Worm (Caenorhabditis elegans): ENCODE results near the gene ufm-1.

The ufm-1 gene

ce11 chrIII:7824041-7824440, 34.7 kb upstream of the ufm-1 start:
- TF ChIP-seq Y105C5A.15 (GFP tag; IDR thresholded peaks at IDR 0.05) (0 out of 2 replicates have a peak, but pooled peaks have one; percentile 4), daf-19 (GFP tag; conservative IDR thresholded peaks at IDR 0.05) (peak; percentile 48; the same call in 1 of the 2 replicates), ceh-20 (GFP tag; IDR thresholded peaks at IDR 0.05) (no peak), ctbp-1 (GFP tag; IDR thresholded peaks at IDR 0.05) (no peak), egl-43 (GFP tag; IDR thresholded peaks at IDR 0.05) (0 out of 2 replicates have a peak, but pooled peaks have one; percentile 11), aha-1 (tag) (peak; percentile 15)

- TF ChIP-seq T20F7.1 (GFP tag; optimal IDR thresholded peaks at IDR 0.05) = no peak
- TF ChIP-seq lsy-2 (tag; optimal IDR thresholded peaks at IDR 0.05) = peak in 1 of 2 experiments; percentile 65
- no peak for TF ChIP-seq ZK546.5 (tag; optimal IDR thresholded peaks at IDR 0.05)
- TF ChIP-seq hlh-30 (tag; optimal IDR thresholded peaks at IDR 0.05; ENCODE audit: insufficient read depth) = peak; percentile 41
- TF ChIP-seq dmd-8 (GFP tag; IDR thresholded peaks at IDR 0.05) = no peak
- peak; percentile 11 for TF ChIP-seq dve-1 (tag; optimal IDR thresholded peaks at IDR 0.05; ENCODE audit: insufficient read depth)
- no peak for TF ChIP-seq mep-1 (tag; optimal IDR thresholded peaks at IDR 0.05)
- no peak for TF ChIP-seq aly-2 (tag; optimal IDR thresholded peaks at IDR 0.05)
- TF ChIP-seq ama-1 (optimal IDR thresholded peaks at IDR 0.05) = peak; percentile 14
- TF ChIP-seq snpc-1.2 (GFP tag; IDR thresholded peaks at IDR 0.05) = no peak
- TF ChIP-seq lin-13 (GFP tag; optimal IDR thresholded peaks at IDR 0.05) = no peak
- TF ChIP-seq unc-62 (GFP tag; optimal IDR thresholded peaks at IDR 0.05 in 1 of 2) = no peak
- TF ChIP-seq unc-62 (tag; optimal IDR thresholded peaks at IDR 0.05) = no peak
- TF ChIP-seq ces-1 (GFP tag; optimal IDR thresholded peaks at IDR 0.05) = no peak
- no peak for TF ChIP-seq daf-16 (GFP tag; optimal IDR thresholded peaks at IDR 0.05)
- peak; percentile 40 for TF ChIP-seq daf-16 (tag; optimal IDR thresholded peaks at IDR 0.05)
- no peak for TF ChIP-seq ceh-82 (tag; optimal IDR thresholded peaks at IDR 0.05)
- TF ChIP-seq zag-1 (tag; optimal IDR thresholded peaks at IDR 0.05) = no peak
- TF ChIP-seq nhr-102 (tag; optimal IDR thresholded peaks at IDR 0.05) = no peak
- peak; percentile 61 for TF ChIP-seq dpl-1 (GFP tag; optimal IDR thresholded peaks at IDR 0.05)
- no peak for TF ChIP-seq php-3 (GFP tag; IDR thresholded peaks at IDR 0.05)
These were observed 30.0 kb upstream of the ufm-1 start, which contains the start of the genes egl-45 and kcmf-1 for ce11 chrIII:7828576-7829461. egl-45 (minus strand) TSS chrIII:7828626. kcmf-1 (plus strand) TSS chrIII:7829411.

DNA sequence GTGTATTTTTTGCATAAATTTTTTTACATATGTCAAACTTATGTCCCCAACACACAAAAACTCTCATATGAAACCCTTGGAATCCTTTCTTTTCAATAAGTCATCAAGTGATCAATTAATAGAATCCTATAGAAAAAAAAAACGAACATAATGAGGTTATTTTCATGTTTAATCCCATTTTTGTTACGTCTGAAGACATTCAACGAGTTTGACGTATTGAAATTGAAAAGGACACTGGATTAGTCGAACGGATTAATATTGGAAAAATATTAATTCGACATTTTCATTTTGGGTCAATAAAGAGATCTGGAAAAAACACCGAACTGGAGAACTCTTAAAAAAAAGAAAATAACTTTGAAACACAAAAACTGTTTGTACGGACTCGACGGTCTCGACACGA, 26.3 kb upstream of the ufm-1 start:
- TF ChIP-seq nhr-42 (GFP tag; IDR thresholded peaks at IDR 0.05) (no peak), mdl-1 (tag; optimal IDR thresholded peaks at IDR 0.05) (no peak), zfp-3 (GFP tag; conservative IDR thresholded peaks at IDR 0.05) (no peak), tra-1 (GFP tag; IDR thresholded peaks at IDR 0.05) (no peak), jun-1 (tag; optimal IDR thresholded peaks at IDR 0.05) (no peak), zfp-2 (tag; optimal IDR thresholded peaks at IDR 0.05) (no peak), Y75B8A.6 (GFP tag; IDR thresholded peaks at IDR 0.05) (no peak), F26F4.8 (GFP tag; conservative IDR thresholded peaks at IDR 0.05) (no peak), nhr-10 (tag; optimal IDR thresholded peaks at IDR 0.05) (no peak), nhr-25 (tag; optimal IDR thresholded peaks at IDR 0.05; ENCODE audit: borderline replicate concordance, insufficient read depth) (no peak), aha-1 (tag) (no peak), dmd-6 (GFP tag; IDR thresholded peaks at IDR 0.05) (no peak), aly-2 (tag; optimal IDR thresholded peaks at IDR 0.05) (no peak), F37D6.2 (tag; optimal IDR thresholded peaks at IDR 0.05) (no peak), lin-38 (GFP tag; IDR thresholded peaks at IDR 0.05) (no peak)

Measured in whole organism, L4 larva.